Worm (Caenorhabditis elegans) whole organism, L2 larva: Measurements from ENCODE around the gene srt-28.

ENCODE experiments used
- C34F6.9 ChIP-seq: fragments of 150-350 bp; optimal IDR thresholded peaks from 2 replicates; lab custom pipeline; 2014; ENCODE audit warnings: missing biosample characterization, missing genetic modification characterization
- F13H6.1 ChIP-seq: sonication (generic microtip); optimal IDR thresholded peaks from 2 replicates; lab custom pipeline; 2016; ENCODE audit warnings: missing genetic modification characterization, missing compliant biosample characterization
- R02D3.7 ChIP-seq: fragments of 150-350 bp; optimal IDR thresholded peaks from 2 replicates; lab custom pipeline; 2014; ENCODE audit warnings: missing biosample characterization, missing genetic modification characterization
- Y55F3AM.14 ChIP-seq: fragments of 200-800 bp; sonication (Bioruptor generic); optimal IDR thresholded peaks from 2 replicates; lab custom pipeline; 2018; ENCODE audit warnings: mild to moderate bottlenecking, missing genetic modification characterization, missing compliant biosample characterization
- ZK546.5 ChIP-seq: sonication (generic microtip); optimal IDR thresholded peaks from 2 replicates; lab custom pipeline; 2017; ENCODE audit warnings: missing biosample characterization, missing genetic modification characterization
- alr-1 ChIP-seq: fragments of 150-350 bp; optimal IDR thresholded peaks from 2 replicates; lab custom pipeline; 2014; ENCODE audit warnings: missing biosample characterization, missing genetic modification characterization
- ama-1 ChIP-seq: fragments of 150-350 bp; optimal IDR thresholded peaks from 2 replicates; lab custom pipeline; 2018; ENCODE audit warnings: inconsistent platforms
- ceh-16 ChIP-seq: fragments of 150-350 bp; optimal IDR thresholded peaks from 2 replicates; lab custom pipeline; 2014; ENCODE audit warnings: missing biosample characterization, missing genetic modification characterization
- crh-2 ChIP-seq: sonication (generic microtip); optimal IDR thresholded peaks from 2 replicates; lab custom pipeline; 2017; ENCODE audit warnings: missing biosample characterization, missing genetic modification characterization
- egl-27 ChIP-seq: sonication (generic microtip); optimal IDR thresholded peaks from 3 replicates; lab custom pipeline; 2017; ENCODE audit warnings: missing biosample characterization, missing genetic modification reagents, missing genetic modification characterization
- elt-1 ChIP-seq: fragments of 150-350 bp; optimal IDR thresholded peaks from 2 replicates; lab custom pipeline; 2014; ENCODE audit warnings: missing biosample characterization, missing genetic modification characterization
- fos-1 ChIP-seq: fragments of 150-350 bp; optimal IDR thresholded peaks from 2 replicates; lab custom pipeline; 2014; ENCODE audit warnings: missing biosample characterization, missing genetic modification characterization
- gmeb-1 ChIP-seq: fragments of 150-350 bp; optimal IDR thresholded peaks from 2 replicates; lab custom pipeline; 2014; ENCODE audit warnings: missing biosample characterization, missing genetic modification characterization
- lin-11 ChIP-seq: fragments of 150-350 bp; sonication (generic microtip); optimal IDR thresholded peaks from 2 replicates; lab custom pipeline; 2014; ENCODE audit warnings: missing biosample characterization, missing genetic modification characterization, inconsistent platforms, mixed read lengths
- lin-39 ChIP-seq: fragments of 150-350 bp; optimal IDR thresholded peaks from 2 replicates; lab custom pipeline; 2014; ENCODE audit warnings: missing biosample characterization, missing genetic modification reagents, missing genetic modification characterization
- lsy-2 ChIP-seq, 2 experiments: fragments of 150-350 bp in 1 of 2; sonication (generic microtip) in 1 of 2; optimal IDR thresholded peaks; 2 replicates each; lab custom pipeline; 2014 to 2017; ENCODE audit warnings: missing biosample characterization in 2 of 2, missing genetic modification characterization in 2 of 2
- mab-5 ChIP-seq: fragments of 150-350 bp; optimal IDR thresholded peaks from 2 replicates; lab custom pipeline; 2014; ENCODE audit warnings: missing biosample characterization, missing genetic modification characterization
- mbf-1 ChIP-seq: sonication (generic microtip); optimal IDR thresholded peaks from 2 replicates; lab custom pipeline; 2017; ENCODE audit warnings: missing biosample characterization, missing genetic modification characterization
- mdl-1 ChIP-seq, 2 experiments: fragments of 150-350 bp in 1 of 2; sonication (generic microtip) in 1 of 2; optimal IDR thresholded peaks; 2 replicates each; lab custom pipeline; 2017; ENCODE audit warnings: missing biosample characterization in 2 of 2, missing genetic modification characterization in 2 of 2
- nhr-10 ChIP-seq: sonication (generic microtip); optimal IDR thresholded peaks from 2 replicates; lab custom pipeline; 2017; ENCODE audit warnings: missing biosample characterization, missing genetic modification characterization
- nhr-129 ChIP-seq: fragments of 150-350 bp; optimal IDR thresholded peaks from 2 replicates; lab custom pipeline; 2014; ENCODE audit warnings: missing biosample characterization, missing genetic modification characterization
- nhr-21 ChIP-seq: fragments of 150-350 bp; optimal IDR thresholded peaks from 2 replicates; lab custom pipeline; 2014; ENCODE audit warnings: missing biosample characterization, missing genetic modification characterization
- nhr-25 ChIP-seq: fragments of 150-350 bp; sonication (generic microtip); optimal IDR thresholded peaks from 3 replicates; lab custom pipeline; 2014; ENCODE audit warnings: missing biosample characterization, missing genetic modification characterization
- nhr-6 ChIP-seq: fragments of 150-350 bp; optimal IDR thresholded peaks from 2 replicates; lab custom pipeline; 2014; ENCODE audit warnings: missing biosample characterization, missing genetic modification characterization
- sem-4 ChIP-seq: fragments of 150-350 bp; optimal IDR thresholded peaks from 2 replicates; lab custom pipeline; 2014; ENCODE audit warnings: missing biosample characterization, missing genetic modification reagents, missing genetic modification characterization
- sma-9 ChIP-seq, 2 experiments: fragments of 150-350 bp in 1 of 2; sonication (generic microtip) in 1 of 2; optimal IDR thresholded peaks; 2 replicates each; lab custom pipeline; 2014 to 2016; ENCODE audit warnings: missing genetic modification characterization in 2 of 2, mild to moderate bottlenecking in 1 of 2, missing biosample characterization in 1 of 2, missing compliant biosample characterization in 1 of 2, missing genetic modification reagents in 1 of 2, moderate library complexity in 1 of 2
- snpc-4 ChIP-seq: fragments of 150-350 bp; optimal IDR thresholded peaks from 2 replicates; lab custom pipeline; 2014; ENCODE audit warnings: missing biosample characterization, missing genetic modification characterization
- unc-55 ChIP-seq: fragments of 150-350 bp; sonication (generic microtip); optimal IDR thresholded peaks from 3 replicates; lab custom pipeline; 2014; ENCODE audit warnings: missing biosample characterization, missing genetic modification reagents, missing genetic modification characterization
- unc-62 ChIP-seq: fragments of 150-350 bp; optimal IDR thresholded peaks from 2 replicates; lab custom pipeline; 2014; ENCODE audit warnings: missing biosample characterization, missing genetic modification reagents, missing genetic modification characterization
- ztf-1 ChIP-seq: fragments of 200-800 bp; sonication (Bioruptor generic); conservative IDR thresholded peaks from 2 replicates; pipeline ENCODE4 v1.3.6; 2022; ENCODE audit warnings: missing genetic modification characterization, missing compliant biosample characterization

srt-28 gene

DNA sequence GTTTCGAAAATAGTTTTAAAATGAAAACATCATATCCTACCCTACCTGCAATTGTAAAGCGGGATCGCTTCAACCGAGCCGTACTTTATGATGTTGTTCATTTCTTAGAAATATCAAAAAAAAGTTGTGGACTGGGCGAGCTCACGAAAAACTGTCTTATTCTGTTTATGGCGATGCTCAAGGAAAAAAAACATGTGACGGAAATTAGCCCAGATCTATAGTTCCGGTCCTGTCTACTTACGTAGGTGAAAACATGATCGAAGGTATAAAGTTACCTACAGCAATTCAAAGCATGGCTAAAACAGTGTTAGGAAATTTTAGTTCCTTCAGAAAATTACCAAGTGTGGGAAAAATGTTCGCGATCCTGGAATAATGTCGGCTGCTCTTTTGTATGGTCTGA lies 7.3 kb upstream of the srt-28 start, which contains the start of gene srt-27:
Gene srt-27, minus strand, starts transcription at position 101 of the 400 bp plus-strand sequence.
- no peak for TF ChIP-seq nhr-129 (tag; lab: Kevin White, UChicago)
- no peak for TF ChIP-seq Y55F3AM.14 (GFP tag; lab: Kevin White, UChicago)
- TF ChIP-seq gmeb-1 (tag; lab: Kevin White, UChicago): no peak
- TF ChIP-seq unc-62 (GFP tag; lab: Kevin White, UChicago): no peak
- TF ChIP-seq sma-9 (GFP tag; optimal IDR thresholded peaks at IDR 0.05; lab: Kevin White, UChicago): no peak
- no peak for TF ChIP-seq sma-9 (tag; optimal IDR thresholded peaks at IDR 0.05; lab: Kevin White, UChicago)
- no peak for TF ChIP-seq sem-4 (tag; lab: Kevin White, UChicago)
- TF ChIP-seq, all 48 proteins: peak for 0

- TF ChIP-seq mbf-1 (tag; lab: Kevin White, UChicago): no peak
- no peak for TF ChIP-seq R02D3.7 (tag; lab: Kevin White, UChicago)
- no peak for TF ChIP-seq mab-5 (tag; lab: Kevin White, UChicago)
- no peak for TF ChIP-seq mdl-1 (tag; optimal IDR thresholded peaks at IDR 0.05; lab: Kevin White, UChicago)
- no peak for TF ChIP-seq ZK546.5
- TF ChIP-seq nhr-21 (tag; lab: Kevin White, UChicago): no peak
- TF ChIP-seq elt-1 (tag; lab: Kevin White, UChicago): no peak
- no peak for TF ChIP-seq Y55F3AM.14 (GFP tag; lab: Kevin White, UChicago)
- no peak for TF ChIP-seq ama-1 (lab: Kevin White, UChicago)
- no peak for TF ChIP-seq egl-27 (tag; lab: Kevin White, UChicago)
- no peak for TF ChIP-seq nhr-25 (tag; lab: Kevin White, UChicago)
- no peak for TF ChIP-seq nhr-129 (tag; lab: Kevin White, UChicago)
- TF ChIP-seq nhr-6 (tag; lab: Kevin White, UChicago): no peak
- TF ChIP-seq alr-1 (tag; lab: Kevin White, UChicago): no peak
- TF ChIP-seq C34F6.9: no peak
- TF ChIP-seq snpc-4: no peak
Observed at ce11 chrV:2718688-2719185, 5.3 kb upstream of the srt-28 start, which contains the start of gene srt-29. Gene srt-29 (minus strand): TSS chrV:2719135.

DNA sequence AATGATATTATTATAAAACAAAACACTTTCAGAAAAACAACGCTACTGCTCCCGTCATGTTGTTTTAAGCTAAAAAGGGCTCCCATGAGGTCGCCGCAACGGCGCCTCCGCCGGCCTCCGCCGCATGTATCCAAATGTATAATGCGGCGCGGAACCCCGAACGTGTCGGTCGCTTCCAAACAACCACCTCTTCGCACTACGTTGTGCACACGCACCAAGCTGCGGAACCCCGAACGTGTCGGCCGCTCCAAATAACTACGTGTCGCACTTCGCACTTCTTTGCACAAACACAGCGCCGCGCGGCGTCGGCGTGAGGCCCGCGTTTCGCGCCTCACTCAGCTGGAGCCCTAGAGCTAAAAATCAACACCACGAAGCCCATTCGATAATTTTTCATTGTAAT lies 3.5 kb upstream of the srt-28 start:
- no peak for TF ChIP-seq mdl-1 (tag; optimal IDR thresholded peaks at IDR 0.05; lab: Kevin White, UChicago)
- TF ChIP-seq, all 48 proteins: peak for 0

DNA sequence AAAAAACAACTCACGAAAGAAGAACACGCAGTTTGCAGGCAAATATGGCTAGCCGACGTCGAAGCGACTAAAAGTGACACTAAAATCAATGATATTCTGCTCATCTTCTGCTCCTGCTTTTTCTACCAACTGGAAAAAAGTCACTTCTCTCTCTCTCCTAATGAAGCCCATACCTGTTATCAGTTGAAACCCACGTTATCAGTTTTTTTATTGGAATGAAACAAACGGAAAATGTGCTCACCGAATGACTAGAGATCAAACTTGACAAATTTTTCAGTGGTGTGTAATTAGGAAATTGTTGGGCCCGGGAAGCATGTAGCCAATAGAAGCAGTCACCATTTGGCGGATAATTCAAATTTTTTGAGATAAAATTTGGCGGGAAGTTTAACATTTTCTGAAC lies 2.0 kb downstream of the srt-28 start, which contains the start of gene C24B9.3:
Gene C24B9.3, minus strand, starts transcription at position 171 of the 400 bp plus-strand sequence.
- no peak for TF ChIP-seq snpc-4
- peak; percentile 8 for TF ChIP-seq crh-2 (tag; lab: Kevin White, UChicago)
- peak; percentile 69 for TF ChIP-seq fos-1 (tag; lab: Kevin White, UChicago)
- TF ChIP-seq lsy-2 (tag; optimal IDR thresholded peaks at IDR 0.05; lab: Kevin White, UChicago): no peak
- TF ChIP-seq R02D3.7 (tag; lab: Kevin White, UChicago): no peak
- TF ChIP-seq sma-9 (GFP tag; optimal IDR thresholded peaks at IDR 0.05; lab: Kevin White, UChicago): peak; percentile 39
- no peak for TF ChIP-seq sma-9 (tag; optimal IDR thresholded peaks at IDR 0.05; lab: Kevin White, UChicago)
- peak; percentile 5 for TF ChIP-seq gmeb-1 (tag; lab: Kevin White, UChicago)
- TF ChIP-seq, all 48 proteins: peak for 4

ce11 chrV:2710192-2710591 lies 3.2 kb downstream of the srt-28 start:
- TF ChIP-seq lin-39 (no peak), nhr-10 (tag; lab: Kevin White, UChicago) (no peak), unc-55 (GFP tag; lab: Kevin White, UChicago) (no peak), ama-1 (lab: Kevin White, UChicago) (no peak), ztf-1 (GFP tag; lab: Robert Waterston, UW) (no peak), crh-2 (tag; lab: Kevin White, UChicago) (no peak), unc-62 (GFP tag; lab: Kevin White, UChicago) (no peak), fos-1 (tag; lab: Kevin White, UChicago) (no peak), lsy-2 (tag; optimal IDR thresholded peaks at IDR 0.05; lab: Kevin White, UChicago) (no peak), nhr-129 (tag; lab: Kevin White, UChicago) (no peak), F13H6.1 (tag; lab: Kevin White, UChicago) (no peak), ceh-16 (tag; lab: Kevin White, UChicago) (no peak), alr-1 (tag; lab: Kevin White, UChicago) (no peak)

DNA sequence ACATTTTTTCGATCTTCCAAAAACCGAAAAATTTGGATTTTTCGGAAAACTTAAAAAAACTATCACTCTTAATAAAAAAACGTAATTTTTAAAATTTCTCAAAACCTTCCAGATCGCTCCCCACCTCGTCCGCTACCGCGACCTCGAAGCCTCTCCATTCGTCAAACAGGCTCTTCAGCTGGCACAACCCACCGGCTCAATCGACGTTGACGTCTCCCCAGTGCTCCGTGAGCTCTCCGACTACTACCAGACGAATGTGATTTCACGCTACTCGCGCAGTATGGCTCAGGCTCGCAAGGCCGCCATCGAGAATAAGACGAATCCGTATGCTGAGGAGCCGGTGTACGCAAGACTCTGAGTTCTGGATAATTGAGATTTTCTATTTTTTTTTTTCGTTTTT lies 7.1 kb downstream of the srt-28 start:
- no peak for TF ChIP-seq R02D3.7 (tag; lab: Kevin White, UChicago)
- no peak for TF ChIP-seq lin-11 (tag; lab: Kevin White, UChicago)
